Fruit fly (Drosophila melanogaster): ENCODE results near the gene CG17361.
A peak's percentile ranks its signal among the peaks of the same experiment; 100 is the strongest.

Gene CG17361

DNA sequence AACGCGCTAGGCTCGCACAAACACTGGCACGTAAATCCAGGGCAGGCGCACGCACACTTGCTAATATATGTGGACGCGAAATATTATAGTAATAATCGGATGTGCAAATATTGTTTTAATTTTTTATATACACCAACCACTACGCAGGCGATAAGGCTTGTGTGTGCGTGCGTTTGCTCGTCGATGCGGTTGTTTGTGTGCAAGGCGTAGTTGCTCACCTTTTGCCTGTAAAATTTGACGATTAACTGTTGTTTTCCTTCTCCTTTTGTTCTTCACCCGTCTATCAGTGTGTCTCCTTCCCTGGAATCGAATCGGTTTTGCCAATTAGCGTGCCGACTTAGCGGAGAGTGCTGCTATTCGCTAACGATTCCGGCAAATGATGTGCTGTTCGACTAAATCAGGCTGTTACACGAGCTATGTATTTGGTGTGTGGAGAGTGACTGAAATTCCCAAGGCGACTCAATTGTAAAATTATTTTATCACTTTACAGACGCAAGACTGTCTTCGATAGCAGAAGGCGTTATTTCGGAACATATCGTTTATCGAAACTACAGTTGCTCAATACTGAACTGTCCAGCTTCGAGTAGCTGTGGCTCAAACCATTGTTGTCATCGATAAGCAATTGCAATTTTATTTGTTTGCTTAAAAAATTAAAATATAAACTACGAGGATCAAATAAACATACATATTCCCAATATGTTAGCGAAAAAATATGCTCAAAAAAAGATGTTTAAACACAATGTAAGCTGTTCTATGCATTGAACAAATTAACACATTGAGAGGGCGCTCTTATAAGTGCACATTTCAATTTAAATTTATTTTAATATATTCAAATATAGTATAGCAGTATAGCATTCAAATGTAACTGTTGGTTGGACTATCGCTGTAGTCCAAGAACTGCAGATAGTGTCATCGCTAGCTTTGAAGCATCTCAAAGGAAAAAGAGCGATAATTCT lies 34.5 kb downstream of the CG17361 start, which contains the start of the genes CG6650 and endos (continued):
- peak; percentile 17 for TF ChIP-seq Neu2 (GFP tag; optimal IDR thresholded peaks at IDR 0.05; ENCODE audit: borderline replicate concordance)
- no peak for TF ChIP-seq Gsc (GFP tag; IDR thresholded peaks at IDR 0.05)
- peak; percentile 24 for TF ChIP-seq dmrt11E (tag; optimal IDR thresholded peaks at IDR 0.05)
- TF ChIP-seq Ada2b (GFP tag; IDR thresholded peaks at IDR 0.05) = no peak
- TF ChIP-seq dysf (GFP tag; IDR thresholded peaks at IDR 0.05) = peak; percentile 28; the same call in 1 of the 3 replicates
- TF ChIP-seq CG43689 (GFP tag; IDR thresholded peaks at IDR 0.05) = no peak
- no peak for TF ChIP-seq cato (GFP tag; optimal IDR thresholded peaks at IDR 0.05; ENCODE audit: borderline replicate concordance)
- TF ChIP-seq emc (GFP tag; optimal IDR thresholded peaks at IDR 0.05) = no peak
- no peak for TF ChIP-seq Eip74EF (GFP tag; optimal IDR thresholded peaks at IDR 0.05)
- TF ChIP-seq Aef1 (GFP tag; IDR thresholded peaks at IDR 0.05) = 0 out of 3 replicates have a peak, but pooled peaks have one; percentile 18
- no peak for TF ChIP-seq gce (GFP tag; IDR thresholded peaks at IDR 0.05)
- no peak for TF ChIP-seq CG9437 (GFP tag; optimal IDR thresholded peaks at IDR 0.05)
- TF ChIP-seq Dp (GFP tag; optimal IDR thresholded peaks at IDR 0.05) = peak; percentile 50
- TF ChIP-seq mirr (GFP tag; optimal IDR thresholded peaks at IDR 0.05) = peak; percentile 60
- TF ChIP-seq NfI (GFP tag; optimal IDR thresholded peaks at IDR 0.05) = peak; percentile 31
- no peak for TF ChIP-seq CG17359 (tag; optimal IDR thresholded peaks at IDR 0.05)
- TF ChIP-seq CG12104 (GFP tag; optimal IDR thresholded peaks at IDR 0.05) = peak; percentile 32
- peak; percentile 13 for TF ChIP-seq CG10654 (GFP tag; optimal IDR thresholded peaks at IDR 0.05)
- TF ChIP-seq CG8290 (GFP tag; optimal IDR thresholded peaks at IDR 0.05) = peak; percentile 9
- TF ChIP-seq CG8290 (tag; optimal IDR thresholded peaks at IDR 0.05) = no peak
- no peak for TF ChIP-seq scrt (GFP tag; optimal IDR thresholded peaks at IDR 0.05)
- TF ChIP-seq Lim3 (GFP tag; IDR thresholded peaks at IDR 0.05) = no peak
- TF ChIP-seq tin (GFP tag; optimal IDR thresholded peaks at IDR 0.05) = peak; percentile 37
- TF ChIP-seq B-H2 (GFP tag; optimal IDR thresholded peaks at IDR 0.05) = peak; percentile 69
- TF ChIP-seq trem (tag; optimal IDR thresholded peaks at IDR 0.05) = peak; percentile 63
- no peak for TF ChIP-seq GATAe (GFP tag; conservative IDR thresholded peaks at IDR 0.05)
- no peak for TF ChIP-seq vfl (GFP tag; optimal IDR thresholded peaks at IDR 0.05)
- TF ChIP-seq kay (GFP tag; optimal IDR thresholded peaks at IDR 0.05) = peak; percentile 16
- no peak for TF ChIP-seq tup (GFP tag; optimal IDR thresholded peaks at IDR 0.05)
- peak; percentile 27 for TF ChIP-seq D19A (tag; optimal IDR thresholded peaks at IDR 0.05)
- TF ChIP-seq Meics (GFP tag; optimal IDR thresholded peaks at IDR 0.05) = peak; percentile 30
- TF ChIP-seq chinmo (GFP tag; IDR thresholded peaks at IDR 0.05; ENCODE audit: partially characterized antibody) = 0 out of 4 replicates have a peak, but pooled peaks have one; percentile 47
- no peak for TF ChIP-seq CG6654 (GFP tag; optimal IDR thresholded peaks at IDR 0.05)
- no peak for TF ChIP-seq chn (GFP tag; optimal IDR thresholded peaks at IDR 0.05)
- TF ChIP-seq zen (tag; optimal IDR thresholded peaks at IDR 0.05) = peak; percentile 33
- peak; percentile 56 for TF ChIP-seq gfzf (GFP tag; optimal IDR thresholded peaks at IDR 0.05)
- TF ChIP-seq CG31224 (GFP tag; IDR thresholded peaks at IDR 0.05) = no peak
- TF ChIP-seq fd64A (GFP tag; optimal IDR thresholded peaks at IDR 0.05) = no peak
- 0 out of 2 replicates have a peak, but pooled peaks have one; percentile 28 for TF ChIP-seq CG14441 (GFP tag; IDR thresholded peaks at IDR 0.05)
- no peak for TF ChIP-seq CG17568 (GFP tag; optimal IDR thresholded peaks at IDR 0.05)
- TF ChIP-seq CG10147 (GFP tag; optimal IDR thresholded peaks at IDR 0.05) = no peak
- no peak for TF ChIP-seq CG7987 (GFP tag; optimal IDR thresholded peaks at IDR 0.05)
- TF ChIP-seq CG18476 (GFP tag; optimal IDR thresholded peaks at IDR 0.05) = peak; percentile 50
- TF ChIP-seq CG3838 (GFP tag; optimal IDR thresholded peaks at IDR 0.05) = no peak
- peak; percentile 42 for TF ChIP-seq CG2129 (GFP tag; IDR thresholded peaks at IDR 0.05; ENCODE audit: partially characterized antibody)
- peak; percentile 63 for TF ChIP-seq CG12391 (tag; optimal IDR thresholded peaks at IDR 0.05)
- no peak for TF ChIP-seq sqz (GFP tag; optimal IDR thresholded peaks at IDR 0.05)
- no peak for TF ChIP-seq CG1602 (GFP tag; optimal IDR thresholded peaks at IDR 0.05)
